Fruit fly (Drosophila melanogaster): ENCODE measurements around the gene CG13857.

DNA sequence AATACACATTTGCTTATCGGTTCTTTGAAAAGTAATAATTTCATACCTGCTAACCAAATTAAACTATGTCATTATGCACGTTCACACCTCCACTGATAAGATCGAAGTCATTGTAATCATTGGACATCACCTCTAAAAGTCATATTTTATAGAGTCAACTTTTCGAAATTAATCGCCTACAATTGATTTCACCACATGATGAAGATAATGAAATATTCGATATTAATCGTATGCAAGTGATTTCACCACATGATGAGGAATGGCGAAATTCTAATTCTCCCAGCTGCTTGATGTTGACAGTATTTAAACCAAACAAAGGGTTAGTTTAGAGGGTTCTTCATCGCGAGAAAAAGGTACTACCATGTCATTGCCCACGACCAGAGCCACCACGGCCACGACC is 18.2 kb downstream of the CG13857 start, which contains the start of gene CG18596:
- TF ChIP-seq CG12942 (GFP tag; optimal IDR thresholded peaks at IDR 0.05) (no peak), Hey (tag; optimal IDR thresholded peaks at IDR 0.05) (no peak), otp (GFP tag; IDR thresholded peaks at IDR 0.05) (no peak), chinmo (GFP tag; IDR thresholded peaks at IDR 0.05; ENCODE audit: partially characterized antibody) (peak; percentile 42; the same call in 2 of the 4 replicates), tx (GFP tag; optimal IDR thresholded peaks at IDR 0.05) (no peak), Taf1 (GFP tag; IDR thresholded peaks at IDR 0.05) (no peak), Trl (optimal IDR thresholded peaks at IDR 0.05) (no peak), Trl (GFP tag; optimal IDR thresholded peaks at IDR 0.05) (no peak), Dll (GFP tag; IDR thresholded peaks at IDR 0.05; ENCODE audit: partially characterized antibody) (peak; percentile 98), gem (tag; optimal IDR thresholded peaks at IDR 0.05) (no peak), dysf (GFP tag; IDR thresholded peaks at IDR 0.05) (no peak), CG13894 (tag; optimal IDR thresholded peaks at IDR 0.05) (no peak), gce (GFP tag; IDR thresholded peaks at IDR 0.05) (no peak), CG31388 (GFP tag; optimal IDR thresholded peaks at IDR 0.05) (no peak)
